Worm (Caenorhabditis elegans): Measurements from ENCODE around the gene cpi-1.

DNA sequence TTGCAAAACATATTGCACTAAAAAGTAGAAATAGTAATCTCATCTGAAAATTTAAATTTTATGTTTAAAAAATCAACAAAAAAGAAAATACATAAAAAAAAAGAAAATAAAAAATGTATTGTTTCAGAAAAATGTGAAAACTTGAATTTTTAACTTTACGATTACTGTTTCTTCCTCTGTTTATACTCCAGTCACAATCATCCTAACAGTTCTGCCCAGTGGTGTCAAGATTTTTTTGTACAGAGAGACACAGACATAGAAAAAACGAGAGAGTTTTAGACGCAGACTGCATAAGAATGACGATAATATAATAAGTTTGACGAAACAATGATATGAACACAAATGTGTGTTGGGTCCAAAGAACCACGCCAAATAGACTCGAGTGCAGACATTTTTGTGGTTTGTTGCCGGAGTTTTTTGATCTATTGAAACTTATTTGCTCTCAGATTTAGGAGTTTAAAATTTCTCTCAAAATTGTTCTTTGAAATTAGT, 9.9 kb downstream of the cpi-1 start, which contains the start of gene ugt-20:
- TF ChIP-seq ama-1 (optimal IDR thresholded peaks at IDR 0.05) (no peak), ama-1 (GFP tag; optimal IDR thresholded peaks at IDR 0.05) (no peak), snpc-4 (GFP tag; optimal IDR thresholded peaks at IDR 0.05) (no peak), snpc-4 (tag; optimal IDR thresholded peaks at IDR 0.05) (no peak), ztf-6 (GFP tag; IDR thresholded peaks at IDR 0.05) (no peak), attf-5 (GFP tag; optimal IDR thresholded peaks at IDR 0.05) (peak; percentile 47), snpc-1.3 (tag; optimal IDR thresholded peaks at IDR 0.05; ENCODE audit: insufficient read depth) (no peak), cebp-2 (GFP tag; IDR thresholded peaks at IDR 0.05) (no peak)

All from whole organism, young adult.